Fruit fly (Drosophila melanogaster) whole organism, adult: ENCODE data around the gene Myc.

Experiments used
- CG12768 ChIP-seq: fragments of 200-800 bp; sonication (Bioruptor generic); optimal IDR thresholded peaks from 2 replicates; lab custom pipeline; 2017; ENCODE audit warnings: missing biosample characterization, missing genetic modification characterization, mild to moderate bottlenecking, moderate library complexity, missing genetic modification reagents
- CG14711 ChIP-seq: fragments of 200-800 bp; sonication (Bioruptor generic); optimal IDR thresholded peaks from 2 replicates; lab custom pipeline; 2018; ENCODE audit warnings: missing biosample characterization, mild to moderate bottlenecking, missing genetic modification characterization, moderate library complexity
- CG7101 ChIP-seq: fragments of 200-800 bp; sonication (Bioruptor generic); optimal IDR thresholded peaks from 2 replicates; lab custom pipeline; 2018; ENCODE audit warnings: missing biosample characterization, mild to moderate bottlenecking, missing genetic modification characterization, moderate library complexity
- Clk ChIP-seq: fragments of 200-800 bp; sonication (Bioruptor generic); optimal IDR thresholded peaks from 2 replicates; lab custom pipeline; 2017; ENCODE audit warnings: missing biosample characterization, missing genetic modification characterization
- Crg-1 ChIP-seq: fragments of 200-800 bp; sonication (Bioruptor generic); optimal IDR thresholded peaks from 2 replicates; lab custom pipeline; 2016; ENCODE audit warnings: missing biosample characterization, missing genetic modification characterization
- toe ChIP-seq: fragments of 200-800 bp; sonication (Bioruptor generic); optimal IDR thresholded peaks from 2 replicates; lab custom pipeline; 2016; ENCODE audit warnings: missing biosample characterization, missing genetic modification characterization

DNA sequence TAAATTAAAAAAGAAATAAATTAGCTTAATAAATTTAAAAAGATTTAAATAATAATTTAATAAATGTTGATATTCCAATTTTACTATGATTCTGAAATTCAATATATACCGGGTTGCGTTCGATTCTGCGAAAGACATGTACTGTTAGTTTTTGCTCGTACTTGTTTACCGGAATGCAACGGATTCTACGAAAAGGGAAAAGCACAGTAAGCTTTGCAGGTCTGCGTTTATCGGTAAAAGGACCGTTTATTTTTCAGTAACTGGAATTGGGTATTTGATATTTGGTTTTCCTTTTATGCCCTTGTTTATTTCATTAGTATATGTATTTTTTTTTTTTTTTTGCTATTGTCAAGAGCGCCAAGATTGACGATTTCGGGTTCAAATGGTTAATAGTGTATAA, 1.3 kb downstream of the Myc start:
- no peak for TF ChIP-seq CG12768 (GFP tag; lab: Kevin White, UChicago)
- TF ChIP-seq CG14711 = no peak
- no peak for TF ChIP-seq Crg-1 (GFP tag; lab: Kevin White, UChicago)
- no peak for TF ChIP-seq toe (GFP tag; lab: Kevin White, UChicago)
- TF ChIP-seq Clk (GFP tag; lab: Kevin White, UChicago) = no peak
- no peak for TF ChIP-seq CG7101 (tag; lab: Kevin White, UChicago)
